Fruit fly (Drosophila melanogaster) Kc167 (cell line): ENCODE results near the gene snz.

ENCODE experiments used
- Myc ChIP-seq: fragments of >200 bp; optimal IDR thresholded peaks from 2 replicates; lab custom pipeline; 2017; ENCODE audit warnings: missing external identifiers
- Sin3A ChIP-seq: fragments of >200 bp; optimal IDR thresholded peaks from 2 replicates; lab custom pipeline; 2018; ENCODE audit warnings: missing external identifiers
- h ChIP-seq: fragments of >200 bp; optimal IDR thresholded peaks from 3 replicates; lab custom pipeline; 2018; ENCODE audit warnings: missing external identifiers
- insv ChIP-seq: fragments of >200 bp; optimal IDR thresholded peaks from 3 replicates; lab custom pipeline; 2018; ENCODE audit warnings: missing external identifiers
- psq ChIP-seq: fragments of >200 bp; optimal IDR thresholded peaks from 2 replicates; lab custom pipeline; 2017; ENCODE audit warnings: missing external identifiers
- ttk ChIP-seq: sonication (Bioruptor generic); optimal IDR thresholded peaks from 2 replicates; lab custom pipeline; 2017; ENCODE audit warnings: missing external identifiers

The snz gene

dm6 chrX:7930236-7931027 is 18.5 kb downstream of the snz start:
- TF ChIP-seq Myc (lab: Kevin White, UChicago): no peak
- TF ChIP-seq Sin3A: no peak
- TF ChIP-seq h (lab: Kevin White, UChicago): no peak
- TF ChIP-seq psq: no peak
- no peak for TF ChIP-seq ttk (lab: Kevin White, UChicago)
- no peak for TF ChIP-seq insv (lab: Kevin White, UChicago)

dm6 chrX:7931028-7931549 is 19.2 kb downstream of the snz start, which contains the start of gene mahe:
TSS of gene mahe (minus strand) at chrX:7931382.
- TF ChIP-seq psq: no peak
- TF ChIP-seq insv (lab: Kevin White, UChicago): no peak
- TF ChIP-seq Myc (lab: Kevin White, UChicago): no peak
- TF ChIP-seq Sin3A: no peak
- TF ChIP-seq ttk (lab: Kevin White, UChicago): no peak
- no peak for TF ChIP-seq h (lab: Kevin White, UChicago)

dm6 chrX:7933210-7933915 is 21.5 kb downstream of the snz start, which contains the start of the genes Dhdds and RpS14a:
TSS of gene Dhdds (minus strand) at chrX:7933351.
TSS of gene RpS14a (plus strand) at chrX:7933742.
- no peak for TF ChIP-seq h (lab: Kevin White, UChicago)
- TF ChIP-seq Sin3A: no peak
- TF ChIP-seq psq: no peak
- no peak for TF ChIP-seq insv (lab: Kevin White, UChicago)
- no peak for TF ChIP-seq Myc (lab: Kevin White, UChicago)
- TF ChIP-seq ttk (lab: Kevin White, UChicago): no peak

dm6 chrX:7934679-7935078 is 22.8 kb downstream of the snz start, which contains the start of gene RpS14b:
TSS of gene RpS14b (plus strand) at chrX:7934898.
- TF ChIP-seq insv (lab: Kevin White, UChicago) (no peak), Myc (lab: Kevin White, UChicago) (no peak), psq (no peak), h (lab: Kevin White, UChicago) (no peak)

dm6 chrX:7935798-7936572 is 24.1 kb downstream of the snz start, which contains the start of gene Ubr3:
TSS of gene Ubr3 (plus strand) at chrX:7935896.
- TF ChIP-seq Sin3A: no peak
- no peak for TF ChIP-seq Myc (lab: Kevin White, UChicago)
- no peak for TF ChIP-seq insv (lab: Kevin White, UChicago)
- TF ChIP-seq ttk (lab: Kevin White, UChicago): no peak
- TF ChIP-seq h (lab: Kevin White, UChicago): no peak
- TF ChIP-seq psq: no peak

- TF ChIP-seq psq: no peak
- TF ChIP-seq ttk (lab: Kevin White, UChicago): no peak
- TF ChIP-seq h (lab: Kevin White, UChicago): no peak
- TF ChIP-seq Sin3A: no peak
- no peak for TF ChIP-seq Myc (lab: Kevin White, UChicago)
- no peak for TF ChIP-seq insv (lab: Kevin White, UChicago)
Observed at dm6 chrX:7937588-7938481, 25.9 kb downstream of the snz start.

- TF ChIP-seq psq (no peak), insv (lab: Kevin White, UChicago) (no peak), Myc (lab: Kevin White, UChicago) (no peak), h (lab: Kevin White, UChicago) (no peak), Sin3A (no peak), ttk (lab: Kevin White, UChicago) (no peak)
Observed at dm6 chrX:7938482-7938804, 26.6 kb downstream of the snz start.

dm6 chrX:7944151-7944713 is 32.3 kb downstream of the snz start:
- no peak for TF ChIP-seq h (lab: Kevin White, UChicago)
- no peak for TF ChIP-seq ttk (lab: Kevin White, UChicago)
- TF ChIP-seq Myc (lab: Kevin White, UChicago): no peak
- no peak for TF ChIP-seq psq
- no peak for TF ChIP-seq insv (lab: Kevin White, UChicago)
- no peak for TF ChIP-seq Sin3A

dm6 chrX:7944772-7945722 is 33.2 kb downstream of the snz start:
- TF ChIP-seq psq (no peak), Sin3A (no peak), Myc (lab: Kevin White, UChicago) (no peak), insv (lab: Kevin White, UChicago) (no peak), ttk (lab: Kevin White, UChicago) (no peak)
